Fruit fly (Drosophila melanogaster) whole organism, embryonic: Measurements from ENCODE around the gene CG8206.
A peak's percentile ranks its signal among the peaks of the same experiment; 100 is the strongest.

Source experiments
- Asciz ChIP-seq: fragments of 200-800 bp; sonication (Bioruptor generic); optimal IDR thresholded peaks from 2 replicates; lab custom pipeline; 2017; ENCODE audit warnings: missing biosample characterization, mild to moderate bottlenecking, missing genetic modification characterization, missing genetic modification reagents
- Atf-2 ChIP-seq: fragments of 200-800 bp; sonication (Bioruptor generic); optimal IDR thresholded peaks from 2 replicates; lab custom pipeline; 2016; ENCODE audit warnings: missing biosample characterization, missing genetic modification characterization
- Awh ChIP-seq: fragments of 200-800 bp; sonication (Bioruptor generic); IDR thresholded peaks from 2 replicates; pipeline ENCODE4, ENCODE4 v1.3.6; 2022; ENCODE audit warnings: missing biosample characterization, missing genetic modification characterization
- C15 ChIP-seq: fragments of 200-800 bp; sonication (Bioruptor generic); IDR thresholded peaks from 3 replicates; pipeline ENCODE4 v1.3.6; 2022; ENCODE audit warnings: missing biosample characterization, missing genetic modification characterization
- CG10979 ChIP-seq: fragments of 200-800 bp; sonication (Bioruptor generic); optimal IDR thresholded peaks from 2 replicates; lab custom pipeline; 2018; ENCODE audit warnings: missing biosample characterization, mild to moderate bottlenecking, missing genetic modification characterization, moderate library complexity
- CG11723 ChIP-seq: fragments of 200-800 bp; sonication (Bioruptor generic); optimal IDR thresholded peaks from 2 replicates; lab custom pipeline; 2017; ENCODE audit warnings: missing biosample characterization, mild to moderate bottlenecking, missing genetic modification characterization
- CG13287 ChIP-seq: fragments of 200-800 bp; sonication (Bioruptor generic); IDR thresholded peaks from 2 replicates; pipeline ENCODE4 v1.3.6; 2022; ENCODE audit warnings: missing biosample characterization, missing genetic modification characterization; ENCODE audit not compliant: partially characterized antibody
- CG17802 ChIP-seq: fragments of 200-800 bp; sonication (Bioruptor generic); optimal IDR thresholded peaks from 2 replicates; lab custom pipeline; 2018; ENCODE audit warnings: missing biosample characterization, mild to moderate bottlenecking, missing genetic modification characterization, moderate library complexity
- CG2202 ChIP-seq: fragments of 200-800 bp; sonication (Bioruptor generic); optimal IDR thresholded peaks from 2 replicates; lab custom pipeline; 2018; ENCODE audit warnings: missing biosample characterization, mild to moderate bottlenecking, missing genetic modification characterization
- CG3065 ChIP-seq: fragments of 200-800 bp; sonication (Bioruptor generic); optimal IDR thresholded peaks from 2 replicates; lab custom pipeline; 2016; ENCODE audit warnings: missing biosample characterization, missing genetic modification characterization
- CG33557 ChIP-seq: fragments of 200-800 bp; sonication (Bioruptor generic); optimal IDR thresholded peaks from 2 replicates; lab custom pipeline; 2019; ENCODE audit warnings: missing biosample characterization, mild to moderate bottlenecking, missing genetic modification characterization, moderate library complexity
- CG4282 ChIP-seq: fragments of 200-800 bp; sonication (Bioruptor generic); optimal IDR thresholded peaks from 2 replicates; lab custom pipeline; 2016; ENCODE audit warnings: missing biosample characterization, missing genetic modification characterization
- CG4424 ChIP-seq: fragments of 200-800 bp; sonication (Bioruptor generic); optimal IDR thresholded peaks from 3 replicates; lab custom pipeline; 2016; ENCODE audit warnings: missing biosample characterization, missing genetic modification characterization
- CG7928 ChIP-seq: fragments of 200-800 bp; sonication (Bioruptor generic); optimal IDR thresholded peaks from 2 replicates; lab custom pipeline; 2017; ENCODE audit warnings: missing biosample characterization, mild to moderate bottlenecking, missing genetic modification characterization
- CTCF ChIP-seq: fragments of 200-800 bp; sonication (Bioruptor generic); optimal IDR thresholded peaks from 2 replicates; lab custom pipeline; 2017; ENCODE audit warnings: missing biosample characterization, mild to moderate bottlenecking, missing genetic modification characterization, moderate library complexity
- D ChIP-seq, 2 experiments: fragments of 200-800 bp in 1 of 2; fragments of >200 bp in 1 of 2; sonication (Bioruptor generic) in 1 of 2; optimal IDR thresholded peaks; 2 replicates in 1 of 2; 3 replicates in 1 of 2; lab custom pipeline; 2017; ENCODE audit warnings: mild to moderate bottlenecking in 1 of 2, missing biosample characterization in 1 of 2, missing genetic modification characterization in 1 of 2, missing genetic modification reagents in 1 of 2
- Dll ChIP-seq: fragments of 200-800 bp; sonication (Bioruptor generic); IDR thresholded peaks from 4 replicates; pipeline ENCODE4 v1.3.6; 2022; ENCODE audit warnings: missing biosample characterization, missing genetic modification characterization; ENCODE audit not compliant: partially characterized antibody
- Dref ChIP-seq: fragments of 200-800 bp; sonication (Bioruptor generic); IDR thresholded peaks from 2 replicates; pipeline ENCODE4 v1.3.6; 2022; ENCODE audit warnings: missing biosample characterization, missing genetic modification characterization
- E2f1 ChIP-seq: fragments of 200-800 bp; sonication (Bioruptor generic); IDR thresholded peaks from 2 replicates; pipeline ENCODE4 v1.3.6; 2022; ENCODE audit warnings: missing biosample characterization, missing genetic modification characterization
- Elba2 ChIP-seq: fragments of 200-800 bp; sonication (Bioruptor generic); optimal IDR thresholded peaks from 3 replicates; lab custom pipeline; 2016; ENCODE audit warnings: missing biosample characterization, missing genetic modification characterization
- Hmx ChIP-seq: fragments of 200-800 bp; sonication (Bioruptor generic); optimal IDR thresholded peaks from 2 replicates; lab custom pipeline; 2016; ENCODE audit warnings: missing biosample characterization, missing genetic modification characterization
- Meics ChIP-seq: fragments of 200-800 bp; sonication (Bioruptor generic); optimal IDR thresholded peaks from 2 replicates; lab custom pipeline; 2017; ENCODE audit warnings: missing biosample characterization, mild to moderate bottlenecking, missing genetic modification characterization
- Neu2 ChIP-seq: fragments of 200-800 bp; sonication (Bioruptor generic); optimal IDR thresholded peaks from 3 replicates; lab custom pipeline; 2016; ENCODE audit warnings: missing biosample characterization, missing genetic modification characterization, borderline replicate concordance
- Nf-YC ChIP-seq: fragments of 200-800 bp; optimal IDR thresholded peaks from 3 replicates; lab custom pipeline; 2019; ENCODE audit warnings: missing biosample characterization, mild to moderate bottlenecking, missing genetic modification characterization, moderate library complexity
- Oli ChIP-seq: fragments of 200-800 bp; sonication (Bioruptor generic); optimal IDR thresholded peaks from 2 replicates; lab custom pipeline; 2018; ENCODE audit warnings: missing biosample characterization, mild to moderate bottlenecking, missing genetic modification characterization, moderate library complexity
- Pdp1 ChIP-seq, 2 experiments: fragments of 200-800 bp; sonication (Bioruptor generic); optimal IDR thresholded peaks; 3 replicates each; lab custom pipeline; 2016; ENCODE audit warnings: missing biosample characterization in 2 of 2, missing genetic modification characterization in 2 of 2, mild to moderate bottlenecking in 1 of 2, moderate library complexity in 1 of 2
- Sin3A ChIP-seq: fragments of >200 bp; optimal IDR thresholded peaks from 2 replicates; lab custom pipeline; 2018
- Trl ChIP-seq, 3 experiments: fragments of >200 bp in 2 of 3; fragments of 200-800 bp in 1 of 3; sonication (Bioruptor generic) in 1 of 3; optimal IDR thresholded peaks; 2 replicates in 1 of 3; 3 replicates in 2 of 3; lab custom pipeline; 2016 to 2017; ENCODE audit warnings: missing biosample characterization in 1 of 3, missing genetic modification characterization in 1 of 3
- ac ChIP-seq: fragments of 200-800 bp; sonication (Bioruptor generic); optimal IDR thresholded peaks from 3 replicates; lab custom pipeline; 2017; ENCODE audit warnings: missing biosample characterization, mild to moderate bottlenecking, missing genetic modification characterization
- bab2 ChIP-seq: fragments of 200-800 bp; sonication (Bioruptor generic); optimal IDR thresholded peaks from 2 replicates; lab custom pipeline; 2016; ENCODE audit warnings: missing biosample characterization, missing genetic modification characterization
- cg ChIP-seq: fragments of 200-800 bp; sonication (Bioruptor generic); optimal IDR thresholded peaks from 3 replicates; lab custom pipeline; 2019; ENCODE audit warnings: missing biosample characterization, mild to moderate bottlenecking, missing genetic modification characterization, moderate library complexity
- ems ChIP-seq: fragments of 200-800 bp; sonication (Bioruptor generic); optimal IDR thresholded peaks from 3 replicates; lab custom pipeline; 2016; ENCODE audit warnings: missing biosample characterization, missing genetic modification characterization
- en ChIP-seq: fragments of 200-800 bp; sonication (Bioruptor generic); optimal IDR thresholded peaks from 2 replicates; lab custom pipeline; 2016; ENCODE audit warnings: missing biosample characterization, missing genetic modification characterization
- esg ChIP-seq: fragments of 200-800 bp; sonication (Bioruptor generic); conservative IDR thresholded peaks from 2 replicates; pipeline ENCODE4 v1.3.6; 2022; ENCODE audit warnings: missing biosample characterization, missing genetic modification characterization
- lilli ChIP-seq: fragments of 200-800 bp; sonication (Bioruptor generic); optimal IDR thresholded peaks from 3 replicates; lab custom pipeline; 2016; ENCODE audit warnings: missing biosample characterization, missing genetic modification characterization
- mirr ChIP-seq: fragments of 200-800 bp; sonication (Bioruptor generic); optimal IDR thresholded peaks from 3 replicates; lab custom pipeline; 2018; ENCODE audit warnings: missing biosample characterization, mild to moderate bottlenecking, missing genetic modification characterization
- nerfin-2 ChIP-seq: fragments of 200-800 bp; sonication (Bioruptor generic); IDR thresholded peaks from 2 replicates; pipeline ENCODE4 v1.3.6; 2022; ENCODE audit warnings: missing biosample characterization, missing genetic modification characterization; ENCODE audit not compliant: partially characterized antibody
- phol ChIP-seq: fragments of 200-800 bp; sonication (Bioruptor generic); optimal IDR thresholded peaks from 3 replicates; lab custom pipeline; 2018; ENCODE audit warnings: missing biosample characterization, mild to moderate bottlenecking, missing genetic modification characterization, moderate library complexity
- pros ChIP-seq: fragments of 200-800 bp; sonication (Bioruptor generic); optimal IDR thresholded peaks from 3 replicates; lab custom pipeline; 2019; ENCODE audit warnings: missing biosample characterization, mild to moderate bottlenecking, missing genetic modification characterization, moderate library complexity
- pzg ChIP-seq: fragments of 200-800 bp; sonication (Bioruptor generic); optimal IDR thresholded peaks from 3 replicates; lab custom pipeline; 2018; ENCODE audit warnings: missing biosample characterization, mild to moderate bottlenecking, missing genetic modification characterization, moderate library complexity
- slou ChIP-seq: fragments of 200-800 bp; sonication (Bioruptor generic); optimal IDR thresholded peaks from 3 replicates; lab custom pipeline; 2016; ENCODE audit warnings: missing biosample characterization, missing genetic modification characterization
- tap ChIP-seq: fragments of 200-800 bp; optimal IDR thresholded peaks from 3 replicates; lab custom pipeline; 2019; ENCODE audit warnings: missing biosample characterization, mild to moderate bottlenecking, missing genetic modification characterization, moderate library complexity
- tll ChIP-seq, 2 experiments: fragments of 200-800 bp in 1 of 2; fragments of >200 bp in 1 of 2; sonication (Bioruptor generic) in 1 of 2; optimal IDR thresholded peaks; 2 replicates each; lab custom pipeline; 2017 to 2019; ENCODE audit warnings: missing biosample characterization in 2 of 2, missing genetic modification characterization in 2 of 2, mild to moderate bottlenecking in 1 of 2, moderate library complexity in 1 of 2
- vvl ChIP-seq: fragments of 200-800 bp; sonication (Bioruptor generic); IDR thresholded peaks from 2 replicates; pipeline ENCODE4 v1.3.6; 2022; ENCODE audit warnings: missing biosample characterization, missing genetic modification characterization
- wor ChIP-seq: fragments of 200-800 bp; sonication (Bioruptor generic); IDR thresholded peaks from 2 replicates; pipeline ENCODE4 v1.3.6; 2022; ENCODE audit warnings: missing biosample characterization, missing genetic modification characterization
- yki ChIP-seq: fragments of >200 bp; optimal IDR thresholded peaks from 3 replicates; lab custom pipeline; 2018
- zfh2 ChIP-seq: fragments of 200-800 bp; sonication (Bioruptor generic); optimal IDR thresholded peaks from 2 replicates; lab custom pipeline; 2016; ENCODE audit warnings: missing biosample characterization, missing genetic modification characterization

The CG8206 gene

DNA sequence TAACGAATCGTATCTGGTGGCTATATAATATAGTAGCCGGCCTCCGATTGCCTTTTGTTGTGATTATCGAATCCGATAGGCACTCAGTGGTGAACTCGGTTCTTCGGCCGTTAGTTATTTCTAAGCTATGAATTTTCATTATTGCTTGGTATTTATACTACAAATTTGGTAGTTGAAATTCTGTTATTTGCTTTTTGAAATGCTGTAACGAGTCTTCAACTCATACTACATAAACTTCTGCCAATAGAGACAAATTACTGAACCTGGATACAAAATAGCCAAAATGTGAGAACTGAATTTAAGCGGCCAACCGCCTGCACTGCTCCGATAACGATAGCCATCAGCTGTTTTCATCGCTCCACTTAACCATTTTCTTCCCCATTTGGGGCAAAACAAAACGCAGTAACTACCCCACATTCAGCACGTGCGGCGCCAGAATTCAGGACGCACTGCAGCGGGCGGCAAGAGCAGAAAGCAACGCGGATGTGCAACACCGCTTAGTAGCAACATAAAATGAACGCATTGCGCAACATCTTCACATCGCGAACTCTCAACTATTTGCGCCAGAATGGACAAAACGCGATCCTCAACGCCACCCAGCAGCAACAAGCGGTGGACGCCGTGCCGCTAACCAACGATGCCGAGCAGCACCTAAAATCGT is at the start of gene CG8206, which contains the start of gene CG11679 (continued):
- TF ChIP-seq Neu2 (GFP tag; lab: Kevin White, UChicago) = no peak
- TF ChIP-seq pros (GFP tag; lab: Kevin White, UChicago) = no peak
- no peak for TF ChIP-seq CG11723 (GFP tag; lab: Kevin White, UChicago)
- TF ChIP-seq Meics (GFP tag; lab: Kevin White, UChicago) = peak; percentile 43
- TF ChIP-seq yki (lab: Kevin White, UChicago) = no peak
- no peak for TF ChIP-seq CG33557 (GFP tag; lab: Kevin White, UChicago)
- TF ChIP-seq Nf-YC (tag; lab: Kevin White, UChicago) = peak; percentile 42
- no peak for TF ChIP-seq CG10979
- TF ChIP-seq Oli = no peak
- TF ChIP-seq vvl (GFP tag; lab: Robert Waterston, UW) = no peak
- TF ChIP-seq Awh = no peak
- TF ChIP-seq CG3065 (GFP tag; lab: Kevin White, UChicago) = no peak
- no peak for TF ChIP-seq CTCF (GFP tag; lab: Kevin White, UChicago)
- peak; percentile 45 for TF ChIP-seq CG13287 (GFP tag; lab: Robert Waterston, UW)
- peak; percentile 60 for TF ChIP-seq lilli (GFP tag; lab: Kevin White, UChicago)
- no peak for TF ChIP-seq ac (GFP tag; lab: Kevin White, UChicago)
- TF ChIP-seq bab2 (GFP tag; lab: Kevin White, UChicago) = peak; percentile 21
- TF ChIP-seq Pdp1 (GFP tag; optimal IDR thresholded peaks at IDR 0.05; lab: Kevin White, UChicago) = peak; percentile 38 to 62
- no peak for TF ChIP-seq E2f1 (GFP tag; lab: Robert Waterston, UW)
- no peak for TF ChIP-seq tap (tag; lab: Kevin White, UChicago)
- no peak for TF ChIP-seq CG4424 (GFP tag; lab: Kevin White, UChicago)
- no peak for TF ChIP-seq CG17802 (tag; lab: Kevin White, UChicago)
- peak; percentile 47 for TF ChIP-seq zfh2 (GFP tag; lab: Kevin White, UChicago)
- no peak for TF ChIP-seq en (GFP tag; lab: Kevin White, UChicago)

dm6 chrX:15696854-15697540 is 42.0 kb upstream of the CG8206 start, which contains the start of gene CG8128:
Gene CG8128, plus strand, starts transcription at chrX:15697494.
- no peak for TF ChIP-seq mirr (GFP tag; lab: Kevin White, UChicago)
- no peak for TF ChIP-seq Elba2 (GFP tag; lab: Kevin White, UChicago)
- no peak for TF ChIP-seq C15 (GFP tag; lab: Robert Waterston, UW)
- peak; percentile 45 for TF ChIP-seq pzg (GFP tag; lab: Kevin White, UChicago)
- TF ChIP-seq D (optimal IDR thresholded peaks at IDR 0.05; lab: Kevin White, UChicago) = no peak
- no peak for TF ChIP-seq D (GFP tag; optimal IDR thresholded peaks at IDR 0.05; lab: Kevin White, UChicago)
- no peak for TF ChIP-seq cg
- TF ChIP-seq ems (GFP tag; lab: Kevin White, UChicago) = no peak
- TF ChIP-seq Dref = peak; percentile 36; the same call in 1 of the 2 replicates
- no peak for TF ChIP-seq Atf-2 (GFP tag; lab: Kevin White, UChicago)
- peak; percentile 90 for TF ChIP-seq CG7928 (GFP tag; lab: Kevin White, UChicago)
- peak; percentile 26 to 88 for TF ChIP-seq tll (GFP tag; optimal IDR thresholded peaks at IDR 0.05; lab: Kevin White, UChicago)
- TF ChIP-seq Oli = no peak
- TF ChIP-seq Trl (optimal IDR thresholded peaks at IDR 0.05; lab: Kevin White, UChicago) = no peak
- TF ChIP-seq Trl (GFP tag; optimal IDR thresholded peaks at IDR 0.05; lab: Kevin White, UChicago) = no peak
- TF ChIP-seq slou (GFP tag; lab: Kevin White, UChicago) = no peak
- no peak for TF ChIP-seq CG4282
- TF ChIP-seq Asciz (GFP tag; lab: Kevin White, UChicago) = no peak
- TF ChIP-seq nerfin-2 = no peak
- TF ChIP-seq wor (GFP tag; lab: Robert Waterston, UW) = no peak
- 0 out of 4 replicates have a peak, but pooled peaks have one; percentile 10 for TF ChIP-seq Dll
- TF ChIP-seq CG2202 (tag; lab: Kevin White, UChicago) = no peak
- peak; percentile 15; the same call in 1 of the 2 replicates for TF ChIP-seq esg (GFP tag; lab: Robert Waterston, UW)
- peak; percentile 15 for TF ChIP-seq phol (tag; lab: Kevin White, UChicago)
- TF ChIP-seq Sin3A (lab: Kevin White, UChicago) = peak; percentile 42
- no peak for TF ChIP-seq lilli (GFP tag; lab: Kevin White, UChicago)
- TF ChIP-seq Hmx (GFP tag; lab: Kevin White, UChicago) = no peak
